Fruit fly (Drosophila melanogaster): ENCODE data around the gene bol.

DNA sequence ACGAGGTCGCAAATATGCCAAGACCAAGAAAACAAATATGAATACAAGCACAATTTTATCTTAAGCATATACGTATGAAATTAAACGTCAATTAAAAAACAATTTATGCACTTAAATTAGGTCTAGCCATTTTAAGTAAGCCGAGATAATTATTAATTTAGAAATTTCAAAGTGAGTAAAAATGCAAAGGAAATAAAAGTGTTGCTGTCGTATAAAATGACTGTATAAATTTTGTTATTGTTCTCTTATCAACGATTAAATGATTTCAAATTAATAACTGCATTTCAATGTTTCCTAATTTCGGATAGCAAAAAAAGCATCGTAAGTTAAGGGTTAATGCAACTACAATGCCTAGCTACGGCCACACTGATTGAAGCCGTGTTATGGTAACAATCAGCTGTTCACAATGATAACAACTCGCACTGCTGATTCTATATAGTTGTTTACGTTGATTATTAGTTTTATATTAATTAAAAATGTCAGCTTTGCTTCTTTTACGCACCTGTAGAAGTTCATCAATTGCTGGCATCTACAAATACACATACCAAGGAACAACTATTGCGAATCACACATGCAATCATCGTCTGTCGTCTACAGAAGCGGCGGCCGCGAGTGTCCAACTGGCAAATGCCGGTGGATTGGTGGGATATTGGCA is 61.3 kb downstream of the bol start, which contains the start of the genes CG4911 and CG4942:
- TF ChIP-seq psq (optimal IDR thresholded peaks at IDR 0.05) (no peak), ttk (optimal IDR thresholded peaks at IDR 0.05) (no peak), Myc (optimal IDR thresholded peaks at IDR 0.05) (no peak), Sin3A (optimal IDR thresholded peaks at IDR 0.05) (no peak), insv (optimal IDR thresholded peaks at IDR 0.05) (no peak)

Data from Kc167 (cell line).